Worm (Caenorhabditis elegans) whole organism, L4 larva: ENCODE data around the gene T25E4.2.
A peak's percentile ranks its signal among the peaks of the same experiment; 100 is the strongest.

ENCODE experiments used
- F26F4.8 ChIP-seq: fragments of 200-800 bp; sonication (Bioruptor generic); conservative IDR thresholded peaks from 2 replicates; pipeline ENCODE4 v1.3.6; 2022; ENCODE audit warnings: missing genetic modification characterization, missing compliant biosample characterization
- Y48G9A.11 ChIP-seq: fragments of 200-800 bp; sonication (Bioruptor generic); IDR thresholded peaks from 2 replicates; pipeline ENCODE4 v1.3.6; 2022; ENCODE audit warnings: missing genetic modification reagents, missing genetic modification characterization, missing compliant biosample characterization
- ZK337.2 ChIP-seq: fragments of 200-800 bp; sonication (Bioruptor generic); IDR thresholded peaks from 2 replicates; pipeline ENCODE4 v1.3.6; 2022; ENCODE audit warnings: missing genetic modification reagents, missing genetic modification characterization, missing compliant biosample characterization
- aha-1 ChIP-seq: fragments of 150-350 bp; peaks from one replicate; lab custom pipeline; 2014; ENCODE audit warnings: missing biosample characterization, missing genetic modification characterization
- attf-4 ChIP-seq: sonication (generic microtip); optimal IDR thresholded peaks from 3 replicates; lab custom pipeline; 2017; ENCODE audit warnings: missing biosample characterization, missing genetic modification characterization
- ceh-32 ChIP-seq: sonication (generic microtip); optimal IDR thresholded peaks from 2 replicates; lab custom pipeline; 2016; ENCODE audit warnings: mild to moderate bottlenecking, missing genetic modification characterization, missing compliant biosample characterization; ENCODE audit not compliant: poor library complexity
- ceh-62 ChIP-seq: sonication (generic microtip); optimal IDR thresholded peaks from 2 replicates; lab custom pipeline; 2017; ENCODE audit warnings: missing biosample characterization, missing genetic modification characterization
- ces-1 ChIP-seq: fragments of 150-350 bp; sonication (generic microtip); optimal IDR thresholded peaks from 4 replicates; lab custom pipeline; 2014; ENCODE audit warnings: missing biosample characterization, missing genetic modification reagents, missing genetic modification characterization
- cey-2 ChIP-seq: sonication (generic microtip); optimal IDR thresholded peaks from 3 replicates; lab custom pipeline; 2017; ENCODE audit warnings: missing genetic modification characterization, mild to moderate bottlenecking, missing compliant biosample characterization, antibody characterized with exemption, borderline replicate concordance; ENCODE audit not compliant: insufficient read depth
- daf-16 ChIP-seq, 3 experiments: sonication (generic microtip); optimal IDR thresholded peaks; 2 replicates each; lab custom pipeline; 2016 to 2017; ENCODE audit warnings: missing genetic modification characterization in 3 of 3, missing genetic modification reagents in 3 of 3, mild to moderate bottlenecking in 2 of 3, missing compliant biosample characterization in 2 of 3, missing biosample characterization in 1 of 3, moderate library complexity in 1 of 3
- daf-8 ChIP-seq: fragments of 200-800 bp; sonication (Bioruptor generic); IDR thresholded peaks from 2 replicates; pipeline ENCODE4 v1.3.6; 2022; ENCODE audit warnings: missing genetic modification characterization, missing compliant biosample characterization
- dmd-6 ChIP-seq: fragments of 200-800 bp; sonication (Bioruptor generic); IDR thresholded peaks from 2 replicates; pipeline ENCODE4 v1.3.6; 2022; ENCODE audit warnings: missing genetic modification reagents, missing genetic modification characterization, missing compliant biosample characterization
- dmd-9 ChIP-seq: fragments of 200-800 bp; sonication (Bioruptor generic); IDR thresholded peaks from 2 replicates; pipeline ENCODE4 v1.3.6; 2022; ENCODE audit warnings: missing genetic modification reagents, missing genetic modification characterization, missing compliant biosample characterization
- dpl-1 ChIP-seq: fragments of 150-350 bp; optimal IDR thresholded peaks from 2 replicates; lab custom pipeline; 2014; ENCODE audit warnings: missing biosample characterization, missing genetic modification reagents, missing genetic modification characterization
- dve-1 ChIP-seq: sonication (generic microtip); optimal IDR thresholded peaks from 2 replicates; lab custom pipeline; 2017; ENCODE audit warnings: antibody characterized with exemption, mild to moderate bottlenecking, missing genetic modification characterization, missing compliant biosample characterization; ENCODE audit not compliant: insufficient read depth
- gei-8 ChIP-seq: fragments of 200-800 bp; sonication (Bioruptor generic); optimal IDR thresholded peaks from 2 replicates; lab custom pipeline; 2018; ENCODE audit warnings: mild to moderate bottlenecking, missing genetic modification characterization, missing compliant biosample characterization
- hlh-11 ChIP-seq: fragments of 200-800 bp; sonication (Bioruptor generic); optimal IDR thresholded peaks from 2 replicates; lab custom pipeline; 2018; ENCODE audit warnings: mild to moderate bottlenecking, missing genetic modification characterization, missing compliant biosample characterization
- hlh-30 ChIP-seq: sonication (generic microtip); optimal IDR thresholded peaks from 2 replicates; lab custom pipeline; 2017; ENCODE audit warnings: antibody characterized with exemption, mild to moderate bottlenecking, missing genetic modification characterization, missing compliant biosample characterization; ENCODE audit not compliant: insufficient read depth
- lin-1 ChIP-seq: fragments of 200-800 bp; sonication (Bioruptor generic); IDR thresholded peaks from 2 replicates; pipeline ENCODE4 v1.3.6; 2022; ENCODE audit warnings: missing genetic modification reagents, missing genetic modification characterization, missing compliant biosample characterization
- lin-13 ChIP-seq: fragments of 150-350 bp; optimal IDR thresholded peaks from 2 replicates; lab custom pipeline; 2014; ENCODE audit warnings: missing biosample characterization, missing genetic modification reagents, missing genetic modification characterization
- lin-38 ChIP-seq: fragments of 200-800 bp; sonication (Bioruptor generic); IDR thresholded peaks from 2 replicates; pipeline ENCODE4 v1.3.6; 2022; ENCODE audit warnings: missing genetic modification reagents, missing genetic modification characterization, missing compliant biosample characterization
- lir-3 ChIP-seq: sonication (generic microtip); optimal IDR thresholded peaks from 2 replicates; lab custom pipeline; 2016; ENCODE audit warnings: mild to moderate bottlenecking, missing genetic modification characterization, missing compliant biosample characterization
- madf-5 ChIP-seq, 2 experiments: fragments of 200-800 bp; sonication (Bioruptor generic); IDR thresholded peaks; 2 replicates each; pipeline ENCODE4 v1.3.6; 2022; ENCODE audit warnings: missing compliant biosample characterization in 2 of 2, missing genetic modification characterization in 2 of 2
- mdl-1 ChIP-seq, 2 experiments: fragments of 150-350 bp in 1 of 2; sonication (generic microtip) in 1 of 2; optimal IDR thresholded peaks; 2 replicates each; lab custom pipeline; 2014 to 2017; ENCODE audit warnings: missing biosample characterization in 2 of 2, missing genetic modification characterization in 2 of 2
- mep-1 ChIP-seq: fragments of 150-350 bp; sonication (generic microtip); optimal IDR thresholded peaks from 3 replicates; lab custom pipeline; 2014; ENCODE audit warnings: missing biosample characterization, missing genetic modification characterization
- mxl-3 ChIP-seq: fragments of 200-800 bp; sonication (Bioruptor generic); optimal IDR thresholded peaks from 2 replicates; lab custom pipeline; 2018; ENCODE audit warnings: mild to moderate bottlenecking, missing genetic modification characterization, missing compliant biosample characterization
- nhr-102 ChIP-seq: sonication (generic microtip); optimal IDR thresholded peaks from 2 replicates; lab custom pipeline; 2016; ENCODE audit warnings: mild to moderate bottlenecking, missing genetic modification characterization, moderate library complexity, missing compliant biosample characterization
- nhr-28 ChIP-seq: fragments of 150-350 bp; optimal IDR thresholded peaks from 2 replicates; lab custom pipeline; 2014; ENCODE audit warnings: missing biosample characterization, missing genetic modification characterization
- nhr-41 ChIP-seq: fragments of 200-800 bp; sonication (Bioruptor generic); IDR thresholded peaks from 2 replicates; pipeline ENCODE4 v1.3.6; 2022; ENCODE audit warnings: missing genetic modification reagents, missing genetic modification characterization, missing compliant biosample characterization
- nhr-77 ChIP-seq: fragments of 150-350 bp; optimal IDR thresholded peaks from 2 replicates; lab custom pipeline; 2014; ENCODE audit warnings: missing biosample characterization, missing genetic modification characterization
- pha-4 ChIP-seq, 2 experiments: fragments of 150-350 bp in 1 of 2; fragments of 200-800 bp in 1 of 2; sonication (Bioruptor generic) in 1 of 2; IDR thresholded peaks in 1 of 2; optimal IDR thresholded peaks in 1 of 2; 2 replicates each; pipeline versions ENCODE4 v1.3.6 to Lab custom; 2014 to 2022; ENCODE audit warnings: missing genetic modification characterization in 2 of 2, missing genetic modification reagents in 2 of 2, missing biosample characterization in 1 of 2, missing compliant biosample characterization in 1 of 2
- php-3 ChIP-seq: fragments of 200-800 bp; sonication (Bioruptor generic); IDR thresholded peaks from 2 replicates; pipeline ENCODE4 v1.3.6; 2022; ENCODE audit warnings: missing genetic modification reagents, missing genetic modification characterization, missing compliant biosample characterization
- pqm-1 ChIP-seq: sonication (generic microtip); optimal IDR thresholded peaks from 2 replicates; lab custom pipeline; 2017; ENCODE audit warnings: missing biosample characterization, missing genetic modification characterization
- saeg-2 ChIP-seq: fragments of 200-800 bp; sonication (Bioruptor generic); IDR thresholded peaks from 2 replicates; pipeline ENCODE4 v1.3.6; 2022; ENCODE audit warnings: missing genetic modification reagents, missing genetic modification characterization, missing compliant biosample characterization
- spr-3 ChIP-seq: fragments of 200-800 bp; sonication (Bioruptor generic); optimal IDR thresholded peaks from 2 replicates; lab custom pipeline; 2018; ENCODE audit warnings: mild to moderate bottlenecking, missing genetic modification characterization, missing compliant biosample characterization
- tag-97 ChIP-seq: fragments of 200-800 bp; sonication (Bioruptor generic); IDR thresholded peaks from 2 replicates; pipeline ENCODE4 v1.3.6; 2022; ENCODE audit warnings: missing genetic modification characterization, missing compliant biosample characterization
- unc-62 ChIP-seq, 3 experiments: fragments of 150-350 bp in 1 of 3; sonication (generic microtip); optimal IDR thresholded peaks in 2 of 3; peaks in 1 of 3; 1 replicate in 1 of 3; 2 replicates in 2 of 3; lab custom pipeline; 2014 to 2017; ENCODE audit warnings: missing biosample characterization in 3 of 3, missing genetic modification characterization in 3 of 3, missing genetic modification reagents in 3 of 3, missing genotype in 1 of 3
- zfp-2 ChIP-seq: sonication (generic microtip); optimal IDR thresholded peaks from 2 replicates; lab custom pipeline; 2016; ENCODE audit warnings: mild to moderate bottlenecking, missing genetic modification characterization, missing compliant biosample characterization
- zip-2 ChIP-seq: fragments of 150-350 bp; optimal IDR thresholded peaks from 2 replicates; lab custom pipeline; 2014; ENCODE audit warnings: missing biosample characterization, missing genetic modification characterization

T25E4.2 gene

DNA sequence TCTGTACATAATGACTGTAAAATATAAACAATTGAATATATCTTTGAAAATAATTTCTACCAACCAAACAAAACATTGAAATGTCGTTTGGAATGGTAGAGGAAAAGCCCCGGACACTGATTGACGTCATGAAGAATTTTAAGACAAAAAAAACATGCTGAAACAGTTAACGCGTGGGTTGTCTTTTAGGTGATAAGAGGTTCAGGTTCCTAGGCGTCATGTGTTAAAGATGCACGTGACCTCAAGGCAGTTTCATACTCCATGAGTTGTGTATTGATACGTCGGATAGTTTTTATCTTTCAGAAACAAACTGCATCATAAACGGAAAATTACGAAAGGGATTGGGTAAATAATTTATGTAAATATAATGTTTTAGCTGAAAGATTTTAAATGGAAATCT, 25.1 kb downstream of the T25E4.2 start:
- TF ChIP-seq zfp-2 (tag; lab: Kevin White, UChicago): no peak
- no peak for TF ChIP-seq attf-4 (tag; lab: Kevin White, UChicago)
- no peak for TF ChIP-seq Y48G9A.11 (GFP tag; lab: Robert Waterston, UW)
- no peak for TF ChIP-seq dpl-1 (GFP tag; lab: Kevin White, UChicago)
- TF ChIP-seq mdl-1 (tag; optimal IDR thresholded peaks at IDR 0.05; lab: Kevin White, UChicago): peak in 1 of 2 experiments; percentile 34
- peak; percentile 73 for TF ChIP-seq pqm-1 (tag; lab: Kevin White, UChicago)
- peak; percentile 6 for TF ChIP-seq nhr-28
- TF ChIP-seq dve-1 (tag; lab: Kevin White, UChicago): peak; percentile 83
- no peak for TF ChIP-seq daf-8 (GFP tag; lab: Robert Waterston, UW)
- no peak for TF ChIP-seq saeg-2 (GFP tag; lab: Robert Waterston, UW)
- TF ChIP-seq ceh-32 (tag; lab: Kevin White, UChicago): no peak
- peak; percentile 60 for TF ChIP-seq nhr-77 (tag; lab: Kevin White, UChicago)
- TF ChIP-seq madf-5 (GFP tag; IDR thresholded peaks at IDR 0.05; lab: Robert Waterston, UW): no peak
- TF ChIP-seq lin-38: no peak
- TF ChIP-seq mxl-3: no peak
- peak; percentile 48 for TF ChIP-seq hlh-11
- TF ChIP-seq dmd-6 (GFP tag; lab: Robert Waterston, UW): peak; percentile 67
- TF ChIP-seq lin-13 (GFP tag; lab: Kevin White, UChicago): no peak
- 0 out of 2 replicates have a peak, but pooled peaks have one; percentile 25 for TF ChIP-seq lin-1 (GFP tag; lab: Robert Waterston, UW)
- TF ChIP-seq mep-1 (tag; lab: Kevin White, UChicago): no peak
- no peak for TF ChIP-seq aha-1 (tag; lab: Kevin White, UChicago)
- TF ChIP-seq daf-16 (GFP tag; optimal IDR thresholded peaks at IDR 0.05; lab: Kevin White, UChicago): no peak
- peak; percentile 79 for TF ChIP-seq daf-16 (tag; optimal IDR thresholded peaks at IDR 0.05; lab: Kevin White, UChicago)
- peak; percentile 59 for TF ChIP-seq hlh-30 (tag; lab: Kevin White, UChicago)
- TF ChIP-seq cey-2 (tag; lab: Kevin White, UChicago): no peak

DNA sequence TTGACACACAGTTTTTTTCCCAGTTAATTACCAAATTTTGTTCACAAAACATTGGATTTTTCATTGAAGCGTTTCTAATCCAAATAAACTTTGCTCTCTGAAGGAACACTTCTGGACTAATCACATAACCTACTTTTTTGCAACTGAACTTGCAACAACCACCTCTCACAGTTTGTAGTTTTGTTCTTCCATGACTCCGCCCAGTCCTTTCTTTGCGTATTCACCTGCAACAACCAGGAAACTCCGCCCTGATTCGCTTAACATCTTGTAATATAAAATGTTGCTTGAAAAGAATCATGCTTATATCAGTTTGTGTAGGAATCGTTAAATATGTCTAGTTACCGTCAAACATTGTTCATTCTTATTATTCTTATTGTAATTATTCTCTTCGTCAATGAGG, 25.8 kb downstream of the T25E4.2 start, which contains the start of gene ins-11:
Gene ins-11 (plus strand): TSS at position 301 of the 400 bp plus-strand sequence.
- TF ChIP-seq F26F4.8 (GFP tag; lab: Robert Waterston, UW) (no peak), hlh-30 (tag; lab: Kevin White, UChicago) (no peak), gei-8 (GFP tag; lab: Kevin White, UChicago) (no peak), lir-3 (tag; lab: Kevin White, UChicago) (no peak), nhr-41 (no peak)

DNA sequence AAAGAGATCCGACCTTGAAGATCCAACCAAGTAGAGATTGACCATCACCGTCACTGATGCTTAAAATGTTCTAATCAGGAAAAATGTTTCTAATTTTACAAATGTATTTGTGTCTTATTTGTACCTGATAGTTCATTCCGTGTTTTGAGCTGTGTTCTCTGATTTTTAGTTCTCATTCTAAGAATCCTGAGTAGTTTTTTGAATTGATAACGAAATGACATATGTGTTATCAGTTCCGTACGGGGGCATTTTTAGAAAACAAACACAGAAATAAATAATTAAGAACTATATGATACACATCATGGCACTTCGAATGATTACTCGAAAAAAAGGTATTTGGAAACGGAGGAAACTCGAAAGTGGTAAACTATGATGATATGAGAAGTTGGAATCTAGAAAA, 26.7 kb downstream of the T25E4.2 start:
- TF ChIP-seq unc-62 (GFP tag; optimal IDR thresholded peaks at IDR 0.05 in 1 of 2; lab: Kevin White, UChicago) (peak in 1 of 2 experiments; percentile 2), unc-62 (tag; optimal IDR thresholded peaks at IDR 0.05; lab: Kevin White, UChicago) (no peak), tag-97 (GFP tag; lab: Robert Waterston, UW) (no peak), ceh-62 (tag; lab: Kevin White, UChicago) (no peak), pha-4 (GFP tag; IDR thresholded peaks at IDR 0.05; lab: Robert Waterston, UW) (no peak), pha-4 (tag; optimal IDR thresholded peaks at IDR 0.05; lab: Kevin White, UChicago) (no peak), daf-16 (GFP tag; optimal IDR thresholded peaks at IDR 0.05; lab: Kevin White, UChicago) (no peak), daf-16 (tag; optimal IDR thresholded peaks at IDR 0.05; lab: Kevin White, UChicago) (peak; percentile 47), saeg-2 (GFP tag; lab: Robert Waterston, UW) (no peak), zip-2 (tag; lab: Kevin White, UChicago) (no peak), dve-1 (tag; lab: Kevin White, UChicago) (peak; percentile 21), madf-5 (GFP tag; IDR thresholded peaks at IDR 0.05; lab: Robert Waterston, UW) (no peak), nhr-102 (tag; lab: Kevin White, UChicago) (peak; percentile 22), hlh-11 (no peak), dmd-9 (GFP tag; lab: Robert Waterston, UW) (no peak), spr-3 (GFP tag; lab: Kevin White, UChicago) (no peak), ces-1 (GFP tag; lab: Kevin White, UChicago) (no peak), php-3 (GFP tag; lab: Robert Waterston, UW) (no peak), ZK337.2 (GFP tag; lab: Robert Waterston, UW) (no peak)
